Fruit fly (Drosophila melanogaster) whole organism, embryonic: ENCODE data around the gene CG8925.
A peak's percentile ranks its signal among the peaks of the same experiment; 100 is the strongest.

ENCODE experiments used
- Atf6 ChIP-seq: fragments of 200-800 bp; sonication (Bioruptor generic); IDR thresholded peaks from 2 replicates; pipeline ENCODE4 v1.3.6; 2022; ENCODE audit warnings: missing biosample characterization, missing genetic modification characterization
- BEAF-32 ChIP-seq: fragments of 200-800 bp; sonication (Bioruptor generic); optimal IDR thresholded peaks from 3 replicates; lab custom pipeline; 2017; ENCODE audit warnings: missing biosample characterization, missing genetic modification characterization, mild to moderate bottlenecking, moderate library complexity, missing genetic modification reagents
- CG10431 ChIP-seq: fragments of 200-800 bp; sonication (Bioruptor generic); optimal IDR thresholded peaks from 3 replicates; lab custom pipeline; 2018; ENCODE audit warnings: missing biosample characterization, mild to moderate bottlenecking, missing genetic modification characterization
- CG11085 ChIP-seq: fragments of 200-800 bp; sonication (Bioruptor generic); IDR thresholded peaks from 2 replicates; pipeline ENCODE4 v1.3.6; 2022; ENCODE audit warnings: missing biosample characterization, missing genetic modification characterization
- CG11696 ChIP-seq: fragments of 200-800 bp; sonication (Bioruptor generic); IDR thresholded peaks from 2 replicates; pipeline ENCODE4 v1.3.6; 2022; ENCODE audit warnings: missing biosample characterization, missing genetic modification characterization
- CG12299 ChIP-seq: fragments of 200-800 bp; sonication (Bioruptor generic); optimal IDR thresholded peaks from 2 replicates; lab custom pipeline; 2018; ENCODE audit warnings: missing biosample characterization, mild to moderate bottlenecking, missing genetic modification characterization
- CG12942 ChIP-seq: fragments of 200-800 bp; sonication (Bioruptor generic); optimal IDR thresholded peaks from 3 replicates; lab custom pipeline; 2016; ENCODE audit warnings: missing biosample characterization, missing genetic modification characterization
- CG14710 ChIP-seq: fragments of 200-800 bp; sonication (Bioruptor generic); optimal IDR thresholded peaks from 3 replicates; lab custom pipeline; 2019; ENCODE audit warnings: missing biosample characterization, mild to moderate bottlenecking, missing genetic modification characterization, moderate library complexity
- CG18262 ChIP-seq: fragments of 200-800 bp; optimal IDR thresholded peaks from 3 replicates; lab custom pipeline; 2019; ENCODE audit warnings: missing biosample characterization, mild to moderate bottlenecking, missing genetic modification characterization, moderate library complexity
- CG18764 ChIP-seq: fragments of 200-800 bp; sonication (Bioruptor generic); optimal IDR thresholded peaks from 3 replicates; lab custom pipeline; 2016; ENCODE audit warnings: missing biosample characterization, missing genetic modification characterization
- CG2116 ChIP-seq: fragments of 200-800 bp; sonication (Bioruptor generic); optimal IDR thresholded peaks from 3 replicates; lab custom pipeline; 2018; ENCODE audit warnings: missing biosample characterization, mild to moderate bottlenecking, missing genetic modification characterization
- CG30020 ChIP-seq: fragments of 200-800 bp; optimal IDR thresholded peaks from 2 replicates; lab custom pipeline; 2019; ENCODE audit warnings: missing biosample characterization, mild to moderate bottlenecking, missing genetic modification characterization, moderate library complexity
- CG31441 ChIP-seq: fragments of 200-800 bp; sonication (Bioruptor generic); IDR thresholded peaks from 2 replicates; pipeline ENCODE4 v1.3.6; 2022; ENCODE audit warnings: missing biosample characterization, missing genetic modification characterization
- CG33557 ChIP-seq: fragments of 200-800 bp; sonication (Bioruptor generic); optimal IDR thresholded peaks from 2 replicates; lab custom pipeline; 2019; ENCODE audit warnings: missing biosample characterization, mild to moderate bottlenecking, missing genetic modification characterization, moderate library complexity
- CG42726 ChIP-seq: fragments of 200-800 bp; sonication (Bioruptor generic); IDR thresholded peaks from 2 replicates; pipeline ENCODE4 v1.3.6; 2022; ENCODE audit warnings: missing biosample characterization, missing genetic modification characterization; ENCODE audit not compliant: partially characterized antibody
- CG4730 ChIP-seq: fragments of 200-800 bp; sonication (Bioruptor generic); IDR thresholded peaks from 2 replicates; pipeline ENCODE4 v1.3.6; 2022; ENCODE audit warnings: missing biosample characterization, missing genetic modification characterization
- CG7928 ChIP-seq: fragments of 200-800 bp; sonication (Bioruptor generic); optimal IDR thresholded peaks from 2 replicates; lab custom pipeline; 2017; ENCODE audit warnings: missing biosample characterization, mild to moderate bottlenecking, missing genetic modification characterization
- CG8290 ChIP-seq, 3 experiments: fragments of 200-800 bp; sonication (Bioruptor generic); optimal IDR thresholded peaks; 2 replicates each; lab custom pipeline; 2016 to 2019; ENCODE audit warnings: missing biosample characterization in 3 of 3, missing genetic modification characterization in 3 of 3, mild to moderate bottlenecking in 2 of 3, moderate library complexity in 1 of 3
- CG9727 ChIP-seq: fragments of 200-800 bp; sonication (Bioruptor generic); optimal IDR thresholded peaks from 3 replicates; lab custom pipeline; 2017; ENCODE audit warnings: missing biosample characterization, mild to moderate bottlenecking, missing genetic modification characterization
- Dfd ChIP-seq, 2 experiments: fragments of >200 bp; optimal IDR thresholded peaks; 2 replicates each; lab custom pipeline; 2017; ENCODE audit warnings: missing biosample characterization in 2 of 2, missing genetic modification characterization in 2 of 2
- Dip3 ChIP-seq: fragments of 200-800 bp; sonication (Bioruptor generic); optimal IDR thresholded peaks from 3 replicates; lab custom pipeline; 2016; ENCODE audit warnings: missing biosample characterization, missing genetic modification characterization
- Gsc ChIP-seq: fragments of 200-800 bp; sonication (Bioruptor generic); IDR thresholded peaks from 2 replicates; pipeline ENCODE4 v1.3.6; 2022; ENCODE audit warnings: missing biosample characterization, missing genetic modification characterization
- Gug ChIP-seq: fragments of 200-800 bp; sonication (Bioruptor generic); IDR thresholded peaks from 4 replicates; pipeline ENCODE4 v1.3.6; 2022; ENCODE audit warnings: missing biosample characterization, missing genetic modification characterization
- HLH54F ChIP-seq: fragments of 200-800 bp; sonication (Bioruptor generic); optimal IDR thresholded peaks from 3 replicates; lab custom pipeline; 2016; ENCODE audit warnings: missing biosample characterization, missing genetic modification characterization
- Hmx ChIP-seq: fragments of 200-800 bp; sonication (Bioruptor generic); optimal IDR thresholded peaks from 2 replicates; lab custom pipeline; 2016; ENCODE audit warnings: missing biosample characterization, missing genetic modification characterization
- NFAT ChIP-seq: fragments of 200-800 bp; sonication (Bioruptor generic); IDR thresholded peaks from 2 replicates; pipeline ENCODE4 v1.3.6; 2022; ENCODE audit warnings: missing biosample characterization, missing genetic modification characterization
- Opbp ChIP-seq: fragments of 200-800 bp; sonication (Bioruptor generic); IDR thresholded peaks from 3 replicates; pipeline ENCODE4 v1.3.6; 2022; ENCODE audit warnings: missing biosample characterization, missing genetic modification characterization; ENCODE audit not compliant: partially characterized antibody
- Poxn ChIP-seq: fragments of 200-800 bp; sonication (Bioruptor generic); IDR thresholded peaks from 2 replicates; pipeline ENCODE4 v1.3.6; 2022; ENCODE audit warnings: missing biosample characterization, missing genetic modification characterization
- Sin3A ChIP-seq: fragments of >200 bp; optimal IDR thresholded peaks from 2 replicates; lab custom pipeline; 2018
- Spps ChIP-seq: fragments of 200-800 bp; sonication (Bioruptor generic); optimal IDR thresholded peaks from 2 replicates; lab custom pipeline; 2018; ENCODE audit warnings: missing biosample characterization, mild to moderate bottlenecking, missing genetic modification characterization
- Tbp ChIP-seq: fragments of >200 bp; optimal IDR thresholded peaks from 2 replicates; lab custom pipeline; 2018; ENCODE audit warnings: missing biosample characterization, missing genetic modification characterization
- YL-1 ChIP-seq: fragments of 200-800 bp; sonication (Bioruptor generic); optimal IDR thresholded peaks from 3 replicates; lab custom pipeline; 2017; ENCODE audit warnings: missing biosample characterization, mild to moderate bottlenecking, missing genetic modification characterization
- amos ChIP-seq: fragments of 200-800 bp; sonication (Bioruptor generic); IDR thresholded peaks from 2 replicates; pipeline ENCODE4 v1.3.6; 2022; ENCODE audit warnings: missing biosample characterization, missing genetic modification characterization; ENCODE audit not compliant: partially characterized antibody
- ato ChIP-seq: fragments of 200-800 bp; sonication (Bioruptor generic); IDR thresholded peaks from 2 replicates; pipeline ENCODE4 v1.3.6; 2022; ENCODE audit warnings: missing biosample characterization, missing genetic modification characterization; ENCODE audit not compliant: partially characterized antibody
- chm ChIP-seq: fragments of 200-800 bp; sonication (Bioruptor generic); IDR thresholded peaks from 2 replicates; pipeline ENCODE4 v1.3.6; 2022; ENCODE audit warnings: missing biosample characterization, missing genetic modification characterization
- chn ChIP-seq: fragments of 200-800 bp; sonication (Bioruptor generic); optimal IDR thresholded peaks from 2 replicates; lab custom pipeline; 2016; ENCODE audit warnings: missing biosample characterization, missing genetic modification characterization
- dmrt99B ChIP-seq: fragments of 200-800 bp; sonication (Bioruptor generic); optimal IDR thresholded peaks from 2 replicates; lab custom pipeline; 2018; ENCODE audit warnings: missing biosample characterization, mild to moderate bottlenecking, missing genetic modification characterization, moderate library complexity
- eve ChIP-seq, 2 experiments: fragments of >200 bp; optimal IDR thresholded peaks; 2 replicates each; lab custom pipeline; 2017; ENCODE audit warnings: missing biosample characterization in 2 of 2, missing genetic modification characterization in 2 of 2
- gcm2 ChIP-seq: fragments of 200-800 bp; sonication (Bioruptor generic); optimal IDR thresholded peaks from 2 replicates; lab custom pipeline; 2016; ENCODE audit warnings: missing biosample characterization, missing genetic modification characterization
- grau ChIP-seq: fragments of 200-800 bp; optimal IDR thresholded peaks from 3 replicates; lab custom pipeline; 2019; ENCODE audit warnings: missing biosample characterization, mild to moderate bottlenecking, missing genetic modification characterization, moderate library complexity
- gsb ChIP-seq: fragments of 200-800 bp; sonication (Bioruptor generic); IDR thresholded peaks from 2 replicates; pipeline ENCODE4 v1.3.6; 2022; ENCODE audit warnings: missing biosample characterization, missing genetic modification characterization
- ham ChIP-seq: fragments of 200-800 bp; sonication (Bioruptor generic); IDR thresholded peaks from 2 replicates; pipeline ENCODE4 v1.3.6; 2022; ENCODE audit warnings: missing biosample characterization, missing genetic modification characterization
- nerfin-1 ChIP-seq: fragments of 200-800 bp; sonication (Bioruptor generic); optimal IDR thresholded peaks from 3 replicates; lab custom pipeline; 2019; ENCODE audit warnings: missing biosample characterization, mild to moderate bottlenecking, missing genetic modification characterization, moderate library complexity
- nom ChIP-seq: fragments of 200-800 bp; sonication (Bioruptor generic); optimal IDR thresholded peaks from 2 replicates; lab custom pipeline; 2017; ENCODE audit warnings: missing biosample characterization, missing genetic modification characterization, mild to moderate bottlenecking, moderate library complexity, missing genetic modification reagents
- phol ChIP-seq: fragments of 200-800 bp; sonication (Bioruptor generic); optimal IDR thresholded peaks from 3 replicates; lab custom pipeline; 2018; ENCODE audit warnings: missing biosample characterization, mild to moderate bottlenecking, missing genetic modification characterization, moderate library complexity
- psq ChIP-seq: fragments of 200-800 bp; sonication (Bioruptor generic); optimal IDR thresholded peaks from 2 replicates; lab custom pipeline; 2017; ENCODE audit warnings: missing biosample characterization, missing genetic modification characterization
- twi ChIP-seq: fragments of 200-800 bp; optimal IDR thresholded peaks from 2 replicates; lab custom pipeline; 2019; ENCODE audit warnings: missing biosample characterization, mild to moderate bottlenecking, missing genetic modification characterization, moderate library complexity
- unc-4 ChIP-seq: fragments of 200-800 bp; sonication (Bioruptor generic); IDR thresholded peaks from 2 replicates; pipeline ENCODE4 v1.3.6; 2022; ENCODE audit warnings: missing biosample characterization, missing genetic modification characterization; ENCODE audit not compliant: partially characterized antibody
- unpg ChIP-seq: fragments of 200-800 bp; sonication (Bioruptor generic); optimal IDR thresholded peaks from 3 replicates; lab custom pipeline; 2018; ENCODE audit warnings: missing biosample characterization, mild to moderate bottlenecking, missing genetic modification characterization, moderate library complexity
- z ChIP-seq: fragments of 200-800 bp; sonication (Bioruptor generic); IDR thresholded peaks from 3 replicates; pipeline ENCODE4 v1.3.6; 2022; ENCODE audit warnings: missing biosample characterization, missing genetic modification characterization

Gene CG8925

dm6 chr3R:16205155-16205778 is 33.5 kb downstream of the CG8925 start, which contains the start of gene mtSSB (continued):
- peak; percentile 88 for TF ChIP-seq CG42726 (GFP tag; lab: Robert Waterston, UW)
- peak; percentile 89 for TF ChIP-seq CG18764
- TF ChIP-seq Gug (GFP tag; lab: Robert Waterston, UW), result peak; percentile 85
- TF ChIP-seq amos (GFP tag; lab: Robert Waterston, UW), result peak; percentile 99
- TF ChIP-seq Gsc, result no peak
- peak; percentile 10 for TF ChIP-seq CG7928 (GFP tag; lab: Kevin White, UChicago)
- TF ChIP-seq nom (GFP tag; lab: Kevin White, UChicago), result no peak
- TF ChIP-seq unpg (GFP tag; lab: Kevin White, UChicago), result peak; percentile 76
- no peak for TF ChIP-seq Tbp (GFP tag; lab: Kevin White, UChicago)
- peak; percentile 48 for TF ChIP-seq gcm2
- TF ChIP-seq Spps, result peak; percentile 41
- TF ChIP-seq psq (GFP tag; lab: Kevin White, UChicago), result peak; percentile 64
- peak; percentile 71 for TF ChIP-seq HLH54F (GFP tag; lab: Kevin White, UChicago)
- peak; percentile 78 for TF ChIP-seq CG12942
- peak; percentile 58 for TF ChIP-seq nerfin-1
- peak; percentile 49 for TF ChIP-seq CG30020 (tag; lab: Kevin White, UChicago)
- TF ChIP-seq CG8290 (GFP tag; optimal IDR thresholded peaks at IDR 0.05; lab: Kevin White, UChicago), result peak; percentile 89
- peak; percentile 40 to 96 for TF ChIP-seq CG8290 (tag; optimal IDR thresholded peaks at IDR 0.05; lab: Kevin White, UChicago)
- TF ChIP-seq CG18262 (tag; lab: Kevin White, UChicago), result peak; percentile 74
- TF ChIP-seq CG14710 (tag; lab: Kevin White, UChicago), result peak; percentile 78
- TF ChIP-seq CG31441, result peak; percentile 59
- no peak for TF ChIP-seq CG10431 (GFP tag; lab: Kevin White, UChicago)
- TF ChIP-seq CG2116 (GFP tag; lab: Kevin White, UChicago), result peak; percentile 96
- TF ChIP-seq Atf6 (GFP tag; lab: Robert Waterston, UW), result peak; percentile 83
- peak; percentile 79 for TF ChIP-seq CG12299 (tag; lab: Kevin White, UChicago)
- TF ChIP-seq CG11085 (GFP tag; lab: Robert Waterston, UW), result peak; percentile 86
- TF ChIP-seq NFAT (GFP tag; lab: Robert Waterston, UW), result peak; percentile 99
- no peak for TF ChIP-seq Dfd (GFP tag; optimal IDR thresholded peaks at IDR 0.05; lab: Kevin White, UChicago)
- peak; percentile 87 for TF ChIP-seq CG4730 (GFP tag; lab: Robert Waterston, UW)
- TF ChIP-seq ato (GFP tag; lab: Robert Waterston, UW), result peak; percentile 96
- peak; percentile 62; the same call in 1 of the 3 replicates for TF ChIP-seq z (GFP tag; lab: Robert Waterston, UW)
- peak; percentile 93 for TF ChIP-seq chm (GFP tag; lab: Robert Waterston, UW)
- TF ChIP-seq twi (tag; lab: Kevin White, UChicago), result peak; percentile 68
- TF ChIP-seq gsb (GFP tag; lab: Robert Waterston, UW), result peak; percentile 82
- TF ChIP-seq BEAF-32, result peak; percentile 94
- peak; percentile 80 for TF ChIP-seq dmrt99B (tag; lab: Kevin White, UChicago)
- peak; percentile 84 for TF ChIP-seq grau
- TF ChIP-seq Sin3A (lab: Kevin White, UChicago), result no peak
- peak; percentile 68 for TF ChIP-seq CG33557 (GFP tag; lab: Kevin White, UChicago)
- TF ChIP-seq CG9727, result peak; percentile 77
- TF ChIP-seq Opbp, result peak; percentile 99
- peak; percentile 82 for TF ChIP-seq chn (GFP tag; lab: Kevin White, UChicago)
- TF ChIP-seq Hmx (GFP tag; lab: Kevin White, UChicago), result peak; percentile 42
- TF ChIP-seq YL-1 (GFP tag; lab: Kevin White, UChicago), result peak; percentile 43
- peak; percentile 59 for TF ChIP-seq Dip3 (GFP tag; lab: Kevin White, UChicago)
- TF ChIP-seq Poxn (GFP tag; lab: Robert Waterston, UW), result peak; percentile 11; the same call in 1 of the 2 replicates
- TF ChIP-seq phol (tag; lab: Kevin White, UChicago), result peak; percentile 65
- peak; percentile 99 for TF ChIP-seq unc-4 (GFP tag; lab: Robert Waterston, UW)
- peak; percentile 34; the same call in 1 of the 2 replicates for TF ChIP-seq ham
- TF ChIP-seq CG11696 (GFP tag; lab: Robert Waterston, UW), result peak; percentile 45
- TF ChIP-seq eve (GFP tag; optimal IDR thresholded peaks at IDR 0.05; lab: Kevin White, UChicago), result no peak
